Fruit fly (Drosophila melanogaster): ENCODE measurements around the gene CG34051.

Gene CG34051

DNA sequence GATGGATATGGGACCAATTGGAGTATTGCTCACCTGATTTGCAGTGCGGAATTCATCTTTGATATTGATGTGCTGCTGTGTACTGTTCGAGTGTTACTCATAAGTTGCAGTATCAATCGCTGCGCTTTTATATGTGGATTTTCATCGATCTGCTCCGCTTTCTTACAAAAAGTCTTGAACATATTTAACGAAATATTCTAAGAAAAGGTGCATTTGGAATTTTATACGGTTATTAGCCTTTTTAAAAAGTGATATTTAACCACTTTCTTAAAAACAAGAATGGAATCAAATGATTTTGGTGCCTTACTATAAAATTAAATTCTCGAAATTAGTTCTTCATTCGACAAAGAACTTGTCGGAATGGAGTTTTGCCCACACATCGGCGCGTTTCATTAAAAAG, 47.4 kb downstream of the CG34051 start, which contains the start of gene TotE:
TotE (minus strand) TSS at position 101 of the 400 bp plus-strand sequence.
- TF ChIP-seq fd96Ca (GFP tag; IDR thresholded peaks at IDR 0.05), result no peak
- no peak for TF ChIP-seq D1 (tag; optimal IDR thresholded peaks at IDR 0.05)

DNA sequence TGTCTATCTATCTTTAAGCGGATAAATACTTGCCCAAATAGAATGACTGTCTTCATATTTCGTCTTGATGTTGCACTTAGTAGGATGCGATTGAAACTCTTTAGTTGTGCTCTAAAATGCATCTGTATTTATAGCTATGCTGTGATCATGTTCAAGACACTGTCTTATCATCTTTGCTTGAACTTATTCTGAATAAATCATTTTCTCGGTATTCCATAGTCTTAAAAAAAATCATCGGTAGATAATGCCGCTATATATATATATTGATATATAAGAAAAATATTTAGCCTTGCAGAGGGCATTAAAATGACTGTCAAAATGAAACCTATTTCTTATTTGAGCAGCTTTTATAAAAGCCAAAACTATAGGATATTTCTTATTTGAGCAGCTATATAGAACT, 48.6 kb downstream of the CG34051 start, which contains the start of gene TotF:
TotF (minus strand) TSS at position 101 of the 400 bp plus-strand sequence.
- TF ChIP-seq Ets98B (GFP tag; IDR thresholded peaks at IDR 0.05) (no peak), EcR (GFP tag; optimal IDR thresholded peaks at IDR 0.05) (no peak)

All from whole organism, pupa.